Fruit fly (Drosophila melanogaster) whole organism, embryonic: ENCODE data around the gene Eig71Ed.

Experiments
- ATbp ChIP-seq: fragments of 200-800 bp; sonication (Bioruptor generic); optimal IDR thresholded peaks from 2 replicates; lab custom pipeline; 2017; ENCODE audit warnings: missing biosample characterization, mild to moderate bottlenecking, missing genetic modification characterization, missing genetic modification reagents
- Adf1 ChIP-seq: fragments of 200-800 bp; sonication (Bioruptor generic); IDR thresholded peaks from 2 replicates; pipeline ENCODE4 v1.3.6; 2022; ENCODE audit warnings: missing biosample characterization, missing genetic modification characterization
- Atf3 ChIP-seq: fragments of 200-800 bp; sonication (Bioruptor generic); optimal IDR thresholded peaks from 3 replicates; lab custom pipeline; 2016; ENCODE audit warnings: missing biosample characterization, missing genetic modification characterization
- Atf6 ChIP-seq: fragments of 200-800 bp; sonication (Bioruptor generic); IDR thresholded peaks from 2 replicates; pipeline ENCODE4 v1.3.6; 2022; ENCODE audit warnings: missing biosample characterization, missing genetic modification characterization
- B-H1 ChIP-seq: fragments of 200-800 bp; sonication (Bioruptor generic); IDR thresholded peaks from 3 replicates; pipeline ENCODE4 v1.3.6; 2022; ENCODE audit warnings: missing biosample characterization, missing genetic modification characterization
- CG10321 ChIP-seq: fragments of 200-800 bp; sonication (Bioruptor generic); IDR thresholded peaks from 2 replicates; pipeline ENCODE4 v1.3.6; 2022; ENCODE audit warnings: missing biosample characterization, missing genetic modification characterization
- CG10431 ChIP-seq: fragments of 200-800 bp; sonication (Bioruptor generic); optimal IDR thresholded peaks from 3 replicates; lab custom pipeline; 2018; ENCODE audit warnings: missing biosample characterization, mild to moderate bottlenecking, missing genetic modification characterization
- CG11696 ChIP-seq: fragments of 200-800 bp; sonication (Bioruptor generic); IDR thresholded peaks from 2 replicates; pipeline ENCODE4 v1.3.6; 2022; ENCODE audit warnings: missing biosample characterization, missing genetic modification characterization
- CG12659 ChIP-seq: fragments of 200-800 bp; sonication (Bioruptor generic); optimal IDR thresholded peaks from 3 replicates; lab custom pipeline; 2017; ENCODE audit warnings: mild to moderate bottlenecking, missing biosample characterization, missing genetic modification reagents, missing genetic modification characterization
- CG13775 ChIP-seq: fragments of 200-800 bp; sonication (Bioruptor generic); optimal IDR thresholded peaks from 3 replicates; lab custom pipeline; 2017; ENCODE audit warnings: missing biosample characterization, mild to moderate bottlenecking, missing genetic modification characterization
- CG14050 ChIP-seq: fragments of 200-800 bp; sonication (Bioruptor generic); IDR thresholded peaks from 3 replicates; pipeline ENCODE4 v1.3.6; 2022; ENCODE audit warnings: missing biosample characterization, missing genetic modification characterization
- CG1647 ChIP-seq: fragments of 200-800 bp; sonication (Bioruptor generic); optimal IDR thresholded peaks from 3 replicates; lab custom pipeline; 2016; ENCODE audit warnings: missing biosample characterization, missing genetic modification characterization
- CG17328 ChIP-seq: fragments of 200-800 bp; sonication (Bioruptor generic); IDR thresholded peaks from 2 replicates; pipeline ENCODE4 v1.3.6; 2022; ENCODE audit warnings: missing biosample characterization, missing genetic modification characterization
- CG17361 ChIP-seq: fragments of 200-800 bp; sonication (Bioruptor generic); IDR thresholded peaks from 3 replicates; pipeline ENCODE4 v1.3.6; 2022; ENCODE audit warnings: missing biosample characterization, missing genetic modification characterization
- CG18619 ChIP-seq: fragments of 200-800 bp; sonication (Bioruptor generic); optimal IDR thresholded peaks from 3 replicates; lab custom pipeline; 2017; ENCODE audit warnings: missing biosample characterization, mild to moderate bottlenecking, missing genetic modification characterization
- CG2199 ChIP-seq: fragments of 200-800 bp; sonication (Bioruptor generic); IDR thresholded peaks from 3 replicates; pipeline ENCODE4 v1.3.6; 2022; ENCODE audit warnings: missing biosample characterization, missing genetic modification characterization
- CG2678 ChIP-seq: fragments of 200-800 bp; sonication (Bioruptor generic); optimal IDR thresholded peaks from 3 replicates; lab custom pipeline; 2019; ENCODE audit warnings: missing biosample characterization, mild to moderate bottlenecking, missing genetic modification characterization, moderate library complexity
- CG31388 ChIP-seq: fragments of 200-800 bp; sonication (Bioruptor generic); optimal IDR thresholded peaks from 2 replicates; lab custom pipeline; 2016; ENCODE audit warnings: missing biosample characterization, missing genetic modification characterization
- CG31441 ChIP-seq: fragments of 200-800 bp; sonication (Bioruptor generic); IDR thresholded peaks from 2 replicates; pipeline ENCODE4 v1.3.6; 2022; ENCODE audit warnings: missing biosample characterization, missing genetic modification characterization
- CG3847 ChIP-seq: fragments of 200-800 bp; sonication (Bioruptor generic); IDR thresholded peaks from 2 replicates; pipeline ENCODE4 v1.3.6; 2022; ENCODE audit warnings: missing biosample characterization, missing genetic modification characterization
- CG43689 ChIP-seq: fragments of 200-800 bp; sonication (Bioruptor generic); IDR thresholded peaks from 2 replicates; pipeline ENCODE4 v1.3.6; 2022; ENCODE audit warnings: missing biosample characterization, missing genetic modification characterization
- CG7963 ChIP-seq: fragments of 200-800 bp; sonication (Bioruptor generic); IDR thresholded peaks from 3 replicates; pipeline ENCODE4 v1.3.6; 2022; ENCODE audit warnings: missing biosample characterization, missing genetic modification characterization; ENCODE audit not compliant: partially characterized antibody
- Drgx ChIP-seq: fragments of 200-800 bp; sonication (Bioruptor generic); IDR thresholded peaks from 2 replicates; pipeline ENCODE4 v1.3.6; 2022; ENCODE audit warnings: missing biosample characterization, missing genetic modification characterization
- Fer3 ChIP-seq: fragments of 200-800 bp; sonication (Bioruptor generic); optimal IDR thresholded peaks from 2 replicates; lab custom pipeline; 2018; ENCODE audit warnings: missing biosample characterization, mild to moderate bottlenecking, missing genetic modification characterization, moderate library complexity
- HLH4C ChIP-seq: fragments of 200-800 bp; sonication (Bioruptor generic); IDR thresholded peaks from 3 replicates; pipeline ENCODE4 v1.3.6; 2022; ENCODE audit warnings: missing biosample characterization, missing genetic modification characterization; ENCODE audit not compliant: partially characterized antibody
- Kr ChIP-seq: fragments of 200-800 bp; sonication (Bioruptor generic); optimal IDR thresholded peaks from 2 replicates; lab custom pipeline; 2017; ENCODE audit warnings: missing biosample characterization, mild to moderate bottlenecking, missing genetic modification characterization
- Med ChIP-seq: fragments of 200-800 bp; sonication (Bioruptor generic); peaks from one replicate; lab custom pipeline; 2016; ENCODE audit warnings: missing biosample characterization, missing genetic modification characterization, mild to moderate bottlenecking, inconsistent platforms, moderate library complexity
- Sry-δ ChIP-seq: fragments of 200-800 bp; sonication (Bioruptor generic); optimal IDR thresholded peaks from 2 replicates; lab custom pipeline; 2016; ENCODE audit warnings: missing biosample characterization, missing genetic modification characterization
- Trl ChIP-seq, 3 experiments: fragments of >200 bp in 2 of 3; fragments of 200-800 bp in 1 of 3; sonication (Bioruptor generic) in 1 of 3; optimal IDR thresholded peaks; 2 replicates in 1 of 3; 3 replicates in 2 of 3; lab custom pipeline; 2016 to 2017; ENCODE audit warnings: missing biosample characterization in 1 of 3, missing genetic modification characterization in 1 of 3
- bowl ChIP-seq: fragments of 200-800 bp; sonication (Bioruptor generic); IDR thresholded peaks from 2 replicates; pipeline ENCODE4 v1.3.6; 2022; ENCODE audit warnings: missing biosample characterization, missing genetic modification characterization
- caup ChIP-seq: fragments of 200-800 bp; sonication (Bioruptor generic); optimal IDR thresholded peaks from 3 replicates; lab custom pipeline; 2017; ENCODE audit warnings: missing biosample characterization, mild to moderate bottlenecking, missing genetic modification characterization, moderate library complexity; ENCODE audit not compliant: severe bottlenecking
- chinmo ChIP-seq: fragments of 200-800 bp; sonication (Bioruptor generic); IDR thresholded peaks from 4 replicates; pipeline ENCODE4 v1.3.6; 2022; ENCODE audit warnings: missing biosample characterization, missing genetic modification characterization; ENCODE audit not compliant: partially characterized antibody
- crol ChIP-seq: fragments of 200-800 bp; sonication (Bioruptor generic); IDR thresholded peaks from 2 replicates; pipeline ENCODE4 v1.3.6; 2022; ENCODE audit warnings: missing biosample characterization, missing genetic modification characterization
- disco-r ChIP-seq: fragments of 200-800 bp; sonication (Bioruptor generic); optimal IDR thresholded peaks from 2 replicates; lab custom pipeline; 2016; ENCODE audit warnings: missing biosample characterization, missing genetic modification characterization
- dysf ChIP-seq: fragments of 200-800 bp; sonication (Bioruptor generic); IDR thresholded peaks from 3 replicates; pipeline ENCODE4 v1.3.6; 2022; ENCODE audit warnings: missing biosample characterization, missing genetic modification characterization
- exex ChIP-seq: fragments of 200-800 bp; sonication (Bioruptor generic); optimal IDR thresholded peaks from 4 replicates; lab custom pipeline; 2018; ENCODE audit warnings: missing biosample characterization, mild to moderate bottlenecking, missing genetic modification characterization, moderate library complexity
- fd3F ChIP-seq: fragments of 200-800 bp; sonication (Bioruptor generic); optimal IDR thresholded peaks from 2 replicates; lab custom pipeline; 2018; ENCODE audit warnings: missing biosample characterization, mild to moderate bottlenecking, missing genetic modification characterization, moderate library complexity
- insv ChIP-seq, 2 experiments: fragments of 200-800 bp; sonication (Bioruptor generic); optimal IDR thresholded peaks; 3 replicates each; lab custom pipeline; 2016 to 2018; ENCODE audit warnings: missing biosample characterization in 2 of 2, missing genetic modification characterization in 2 of 2
- pfk ChIP-seq: fragments of 200-800 bp; sonication (Bioruptor generic); optimal IDR thresholded peaks from 2 replicates; lab custom pipeline; 2018; ENCODE audit warnings: missing biosample characterization, mild to moderate bottlenecking, missing genetic modification characterization, moderate library complexity
- pita ChIP-seq: fragments of 200-800 bp; sonication (Bioruptor generic); optimal IDR thresholded peaks from 2 replicates; lab custom pipeline; 2017; ENCODE audit warnings: missing biosample characterization, mild to moderate bottlenecking, missing genetic modification characterization
- rib ChIP-seq: fragments of 200-800 bp; sonication (Bioruptor generic); IDR thresholded peaks from 2 replicates; pipeline ENCODE4 v1.3.6; 2022; ENCODE audit warnings: missing biosample characterization, missing genetic modification characterization
- sens ChIP-seq: fragments of 200-800 bp; sonication (Bioruptor generic); peaks from one replicate; lab custom pipeline; 2016; ENCODE audit warnings: missing biosample characterization, missing genetic modification characterization
- sens-2 ChIP-seq: fragments of 200-800 bp; sonication (Bioruptor generic); IDR thresholded peaks from 2 replicates; pipeline ENCODE4 v1.3.6; 2022; ENCODE audit warnings: missing biosample characterization, missing genetic modification characterization
- sr ChIP-seq: fragments of 200-800 bp; sonication (Bioruptor generic); IDR thresholded peaks from 3 replicates; pipeline ENCODE4 v1.3.6; 2022; ENCODE audit warnings: missing biosample characterization, missing genetic modification characterization
- twi ChIP-seq: fragments of 200-800 bp; optimal IDR thresholded peaks from 2 replicates; lab custom pipeline; 2019; ENCODE audit warnings: missing biosample characterization, mild to moderate bottlenecking, missing genetic modification characterization, moderate library complexity
- vnd ChIP-seq: fragments of 200-800 bp; sonication (Bioruptor generic); IDR thresholded peaks from 3 replicates; pipeline ENCODE4 v1.3.6; 2022; ENCODE audit warnings: missing biosample characterization, missing genetic modification characterization; ENCODE audit not compliant: partially characterized antibody
- vvl ChIP-seq: fragments of 200-800 bp; sonication (Bioruptor generic); IDR thresholded peaks from 2 replicates; pipeline ENCODE4 v1.3.6; 2022; ENCODE audit warnings: missing biosample characterization, missing genetic modification characterization
- wdn ChIP-seq: fragments of 200-800 bp; sonication (Bioruptor generic); IDR thresholded peaks from 2 replicates; pipeline ENCODE4 v1.3.6; 2022; ENCODE audit warnings: missing biosample characterization, missing genetic modification characterization
- zfh2 ChIP-seq: fragments of 200-800 bp; sonication (Bioruptor generic); optimal IDR thresholded peaks from 2 replicates; lab custom pipeline; 2016; ENCODE audit warnings: missing biosample characterization, missing genetic modification characterization

The Eig71Ed gene

dm6 chr3L:15624944-15625610 lies 27.3 kb upstream of the Eig71Ed start (continued):
- TF ChIP-seq CG7963 (GFP tag; lab: Robert Waterston, UW) (no peak), CG31388 (GFP tag; lab: Kevin White, UChicago) (no peak), insv (GFP tag; optimal IDR thresholded peaks at IDR 0.05; lab: Kevin White, UChicago) (no peak), CG3847 (no peak), vvl (GFP tag; lab: Robert Waterston, UW) (0 out of 2 replicates have a peak, but pooled peaks have one; percentile 31), Sry-δ (GFP tag; lab: Kevin White, UChicago) (no peak), CG14050 (GFP tag; lab: Robert Waterston, UW) (no peak), sens (peak; percentile 68), ATbp (no peak), sr (GFP tag; lab: Robert Waterston, UW) (no peak), B-H1 (GFP tag; lab: Robert Waterston, UW) (no peak), twi (no peak), CG10431 (GFP tag; lab: Kevin White, UChicago) (no peak), Kr (GFP tag; lab: Kevin White, UChicago) (no peak), Atf6 (GFP tag; lab: Robert Waterston, UW) (no peak), CG17361 (GFP tag; lab: Robert Waterston, UW) (no peak), bowl (GFP tag; lab: Robert Waterston, UW) (0 out of 2 replicates have a peak, but pooled peaks have one; percentile 16), CG12659 (no peak), exex (tag; lab: Kevin White, UChicago) (no peak), CG1647 (GFP tag; lab: Kevin White, UChicago) (no peak), CG2199 (no peak), Drgx (GFP tag; lab: Robert Waterston, UW) (0 out of 2 replicates have a peak, but pooled peaks have one; percentile 5), rib (0 out of 2 replicates have a peak, but pooled peaks have one; percentile 36), Trl (optimal IDR thresholded peaks at IDR 0.05; lab: Kevin White, UChicago) (peak; percentile 65 to 82), Trl (GFP tag; optimal IDR thresholded peaks at IDR 0.05; lab: Kevin White, UChicago) (no peak), chinmo (GFP tag; lab: Robert Waterston, UW) (peak; percentile 93), pita (GFP tag; lab: Kevin White, UChicago) (no peak), crol (peak; percentile 59), wdn (0 out of 2 replicates have a peak, but pooled peaks have one; percentile 19), Adf1 (GFP tag; lab: Robert Waterston, UW) (peak; percentile 66), Med (GFP tag; lab: Kevin White, UChicago) (peak; percentile 60), CG17328 (GFP tag; lab: Robert Waterston, UW) (no peak), vnd (GFP tag; lab: Robert Waterston, UW) (no peak), disco-r (GFP tag; lab: Kevin White, UChicago) (no peak)

dm6 chr3L:15625676-15626414 lies 26.5 kb upstream of the Eig71Ed start:
- TF ChIP-seq CG18619 (GFP tag; lab: Kevin White, UChicago) = peak; percentile 87
- peak; percentile 15 for TF ChIP-seq zfh2
- TF ChIP-seq CG43689 (GFP tag; lab: Robert Waterston, UW) = peak; percentile 29; the same call in 1 of the 2 replicates
- peak; percentile 88 for TF ChIP-seq Fer3 (tag; lab: Kevin White, UChicago)
- no peak for TF ChIP-seq HLH4C
- TF ChIP-seq dysf (GFP tag; lab: Robert Waterston, UW) = peak; percentile 90
- TF ChIP-seq Atf3 = peak; percentile 13
- TF ChIP-seq CG10321 (GFP tag; lab: Robert Waterston, UW) = no peak
- TF ChIP-seq sens-2 (GFP tag; lab: Robert Waterston, UW) = peak; percentile 69
- TF ChIP-seq CG11696 (GFP tag; lab: Robert Waterston, UW) = peak; percentile 44; the same call in 1 of the 2 replicates
- TF ChIP-seq pfk (GFP tag; lab: Kevin White, UChicago) = no peak
- TF ChIP-seq fd3F (GFP tag; lab: Kevin White, UChicago) = peak; percentile 89
- peak; percentile 89 for TF ChIP-seq CG13775 (GFP tag; lab: Kevin White, UChicago)
- peak; percentile 81 for TF ChIP-seq caup (GFP tag; lab: Kevin White, UChicago)
- TF ChIP-seq CG2678 (tag; lab: Kevin White, UChicago) = peak; percentile 97
- TF ChIP-seq Adf1 (GFP tag; lab: Robert Waterston, UW) = peak; percentile 59; the same call in 1 of the 2 replicates
- peak; percentile 96 for TF ChIP-seq CG31441 (GFP tag; lab: Robert Waterston, UW)
